Worm (Caenorhabditis elegans) whole organism, L4/young adult: Measurements from ENCODE around the gene F18A12.7.

Experiments used
- W03F9.2 ChIP-seq: fragments of 150-350 bp; optimal IDR thresholded peaks from 2 replicates; lab custom pipeline; 2014; ENCODE audit warnings: missing biosample characterization, missing genetic modification characterization
- dao-5 ChIP-seq: sonication (generic microtip); optimal IDR thresholded peaks from 2 replicates; lab custom pipeline; 2016; ENCODE audit warnings: missing genotype, missing genetic modification characterization, moderate library complexity, missing compliant biosample characterization
- him-1 ChIP-seq: sonication (generic microtip); optimal IDR thresholded peaks from 2 replicates; lab custom pipeline; 2016; ENCODE audit warnings: missing genotype, missing genetic modification reagents, missing genetic modification characterization, missing compliant biosample characterization

The F18A12.7 gene

ce11 chrII:3416528-3416927 lies 2.2 kb upstream of the F18A12.7 start, which contains the start of gene nep-6:
Gene nep-6 (plus strand): TSS chrII:3416828.
- TF ChIP-seq him-1 (tag; lab: Kevin White, UChicago) (no peak), dao-5 (tag; lab: Kevin White, UChicago) (no peak), W03F9.2 (tag; lab: Kevin White, UChicago) (no peak)

DNA sequence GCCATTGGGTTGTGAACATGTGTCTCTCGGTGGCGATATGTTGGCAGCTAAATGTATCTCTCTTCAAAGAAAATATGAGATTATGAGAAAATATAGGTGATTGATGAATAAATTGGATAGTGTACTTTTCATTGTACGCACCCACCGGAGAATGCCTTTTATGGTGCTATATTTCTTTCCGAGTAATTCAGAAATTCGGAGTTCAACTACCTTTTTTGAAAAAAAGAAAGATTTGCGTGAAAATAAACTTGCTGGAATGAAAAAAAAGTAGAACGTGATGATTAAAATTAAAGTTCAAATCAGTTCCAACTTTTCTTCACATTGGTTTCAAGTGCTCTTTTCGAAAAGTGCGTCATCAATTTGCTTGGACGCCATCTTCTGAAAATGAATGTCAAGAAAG lies 10.7 kb downstream of the F18A12.7 start, which contains the start of gene nep-8:
TSS of gene nep-8 (plus strand) at position 301 of the 400 bp plus-strand sequence.
- TF ChIP-seq dao-5 (tag; lab: Kevin White, UChicago): no peak
- TF ChIP-seq him-1 (tag; lab: Kevin White, UChicago): no peak
- no peak for TF ChIP-seq W03F9.2 (tag; lab: Kevin White, UChicago)

- TF ChIP-seq dao-5 (tag; lab: Kevin White, UChicago) (no peak), W03F9.2 (tag; lab: Kevin White, UChicago) (no peak), him-1 (tag; lab: Kevin White, UChicago) (no peak)
Measured at ce11 chrII:3402854-3403253, 11.4 kb downstream of the F18A12.7 start, which contains the start of gene nep-10. Gene nep-10 (minus strand): TSS chrII:3402954.

ce11 chrII:3399212-3399611 lies 15.1 kb downstream of the F18A12.7 start, which contains the start of gene nep-9:
Gene nep-9 (minus strand): TSS chrII:3399312.
- TF ChIP-seq dao-5 (tag; lab: Kevin White, UChicago) (no peak), W03F9.2 (tag; lab: Kevin White, UChicago) (no peak), him-1 (tag; lab: Kevin White, UChicago) (no peak)

DNA sequence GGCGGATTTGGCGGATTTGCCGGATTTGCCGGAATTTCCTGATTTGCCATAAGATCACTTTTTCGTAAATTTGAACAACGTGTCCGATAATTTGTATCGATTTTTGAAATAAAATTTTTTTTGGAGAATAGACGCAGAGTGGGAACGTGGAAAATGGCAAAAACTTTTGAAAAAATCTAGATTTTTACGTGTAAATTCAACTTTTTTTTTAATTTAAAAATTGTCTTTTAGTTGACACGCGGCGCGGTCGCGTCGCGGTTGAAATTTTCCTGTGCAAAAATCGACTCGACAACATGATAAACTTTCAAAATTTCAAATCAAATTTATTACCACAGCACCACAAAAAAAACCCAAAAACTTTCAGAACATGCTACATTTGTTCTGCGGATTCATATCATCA lies 18.8 kb downstream of the F18A12.7 start, which contains the start of gene nep-20:
TSS of gene nep-20 (minus strand) at position 101 of the 400 bp plus-strand sequence.
- TF ChIP-seq him-1 (tag; lab: Kevin White, UChicago) (no peak), W03F9.2 (tag; lab: Kevin White, UChicago) (no peak), dao-5 (tag; lab: Kevin White, UChicago) (no peak)

ce11 chrII:3387503-3387902 lies 26.8 kb downstream of the F18A12.7 start, which contains the start of gene T06D4.6:
Gene T06D4.6 (minus strand): TSS chrII:3387603.
- TF ChIP-seq him-1 (tag; lab: Kevin White, UChicago) (no peak), dao-5 (tag; lab: Kevin White, UChicago) (no peak)

ce11 chrII:3385736-3386135 lies 28.5 kb downstream of the F18A12.7 start, which contains the start of gene T06D4.2:
Gene T06D4.2 (minus strand): TSS chrII:3385905.
- no peak for TF ChIP-seq dao-5 (tag; lab: Kevin White, UChicago)

ce11 chrII:3383116-3383515 lies 31.2 kb downstream of the F18A12.7 start:
- TF ChIP-seq dao-5 (tag; lab: Kevin White, UChicago): no peak
- no peak for TF ChIP-seq W03F9.2 (tag; lab: Kevin White, UChicago)
- no peak for TF ChIP-seq him-1 (tag; lab: Kevin White, UChicago)

DNA sequence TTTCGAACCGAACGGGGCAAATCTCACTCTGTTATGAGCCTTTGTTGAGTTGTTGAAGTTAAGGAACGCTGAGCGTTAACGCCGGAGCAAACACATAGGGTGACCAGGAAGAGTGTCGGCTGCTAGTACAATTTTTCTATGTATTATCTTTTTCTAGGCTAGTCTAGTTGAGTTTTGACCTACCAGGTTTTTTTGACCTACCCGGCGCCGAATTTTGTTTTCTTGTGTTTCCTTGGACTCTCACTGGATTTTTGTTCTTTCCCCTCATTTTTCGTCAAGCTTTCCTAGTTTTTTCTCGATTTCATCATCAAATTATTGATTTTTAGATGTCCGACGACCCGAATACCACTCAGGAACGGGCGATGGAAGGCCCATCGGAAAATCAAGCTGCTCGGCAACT lies 32.8 kb downstream of the F18A12.7 start, which contains the start of gene T06D4.1:
TSS of gene T06D4.1 (plus strand) at position 321 of the 400 bp plus-strand sequence.
- TF ChIP-seq W03F9.2 (tag; lab: Kevin White, UChicago): no peak
- no peak for TF ChIP-seq him-1 (tag; lab: Kevin White, UChicago)
- no peak for TF ChIP-seq dao-5 (tag; lab: Kevin White, UChicago)

ce11 chrII:3378275-3378674 lies 36.0 kb downstream of the F18A12.7 start, which contains the start of gene Y49F6C.2:
Gene Y49F6C.2 (plus strand): TSS chrII:3378575.
- no peak for TF ChIP-seq him-1 (tag; lab: Kevin White, UChicago)
- TF ChIP-seq dao-5 (tag; lab: Kevin White, UChicago): no peak
- TF ChIP-seq W03F9.2 (tag; lab: Kevin White, UChicago): no peak

DNA sequence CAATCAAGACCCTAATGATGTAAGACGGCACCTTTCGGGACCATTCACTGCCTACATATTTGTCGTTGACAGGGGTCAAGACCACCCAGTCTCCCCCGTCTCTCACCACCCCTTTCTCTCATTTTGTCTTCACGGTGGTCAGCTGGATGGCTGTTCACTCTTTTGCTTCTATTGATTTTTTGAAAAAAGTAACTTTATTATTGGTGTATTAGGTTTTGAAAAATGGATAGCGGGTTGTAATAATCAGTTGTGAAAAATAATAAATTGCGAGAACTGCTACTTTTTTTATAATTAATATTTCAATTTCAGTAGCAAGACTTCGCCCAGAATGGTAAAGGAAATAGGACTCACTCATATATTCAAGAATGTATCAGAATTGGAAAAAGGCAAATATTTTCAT lies 37.5 kb downstream of the F18A12.7 start, which contains the start of gene bath-9:
TSS of gene bath-9 (plus strand) at position 301 of the 400 bp plus-strand sequence.
- TF ChIP-seq W03F9.2 (tag; lab: Kevin White, UChicago) (no peak), him-1 (tag; lab: Kevin White, UChicago) (no peak), dao-5 (tag; lab: Kevin White, UChicago) (no peak)

DNA sequence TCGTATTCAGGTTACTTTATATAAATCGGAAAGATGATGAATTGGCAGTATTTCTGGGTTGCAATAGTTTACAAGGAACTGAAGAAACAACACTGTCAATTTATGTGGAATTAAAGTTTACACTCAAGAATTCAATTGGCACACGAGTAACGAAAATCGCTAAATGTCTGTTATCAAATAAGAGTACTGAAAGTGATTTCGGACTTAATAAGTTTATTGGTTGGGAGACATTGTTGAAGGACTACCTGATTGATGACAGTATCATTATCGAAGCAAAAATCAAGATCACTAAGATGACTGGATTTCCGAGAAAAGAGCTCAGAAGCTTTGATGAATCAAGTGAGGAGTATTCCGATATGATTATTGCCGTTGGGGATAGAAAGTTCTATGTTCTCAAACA lies 39.0 kb downstream of the F18A12.7 start:
- no peak for TF ChIP-seq him-1 (tag; lab: Kevin White, UChicago)
- TF ChIP-seq W03F9.2 (tag; lab: Kevin White, UChicago): no peak
- no peak for TF ChIP-seq dao-5 (tag; lab: Kevin White, UChicago)

DNA sequence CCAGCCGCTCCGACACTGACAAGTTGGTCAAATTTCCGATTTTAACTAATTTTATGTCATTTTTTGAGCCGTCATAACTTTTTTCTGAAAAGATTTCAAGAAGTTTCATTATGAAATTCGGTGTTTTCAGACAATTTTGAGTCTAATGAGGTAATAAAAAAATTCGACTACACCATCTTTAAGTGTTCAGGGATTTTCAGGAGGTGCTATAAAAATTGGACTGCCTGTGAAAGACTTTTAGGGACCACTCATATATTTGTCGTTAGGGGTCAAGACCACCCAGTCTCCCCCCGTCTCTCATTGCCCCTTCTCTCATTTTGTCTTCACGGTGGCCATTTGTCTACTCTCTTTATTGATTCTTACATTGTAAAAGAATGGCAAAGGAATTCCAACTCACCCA lies 39.5 kb downstream of the F18A12.7 start, which contains the start of gene bath-10:
TSS of gene bath-10 (plus strand) at position 301 of the 400 bp plus-strand sequence.
- TF ChIP-seq W03F9.2 (tag; lab: Kevin White, UChicago) (no peak), dao-5 (tag; lab: Kevin White, UChicago) (no peak), him-1 (tag; lab: Kevin White, UChicago) (no peak)

- TF ChIP-seq him-1 (tag; lab: Kevin White, UChicago) (no peak), dao-5 (tag; lab: Kevin White, UChicago) (no peak), W03F9.2 (tag; lab: Kevin White, UChicago) (no peak)
Measured at ce11 chrII:3373875-3374274, 40.4 kb downstream of the F18A12.7 start.
